Fruit fly (Drosophila melanogaster) Kc167 (cell line): ENCODE data around the gene smash.

Experiments used
- Myc ChIP-seq: fragments of >200 bp; optimal IDR thresholded peaks from 2 replicates; lab custom pipeline; 2017; ENCODE audit warnings: missing external identifiers
- Sin3A ChIP-seq: fragments of >200 bp; optimal IDR thresholded peaks from 2 replicates; lab custom pipeline; 2018; ENCODE audit warnings: missing external identifiers
- h ChIP-seq: fragments of >200 bp; optimal IDR thresholded peaks from 3 replicates; lab custom pipeline; 2018; ENCODE audit warnings: missing external identifiers
- insv ChIP-seq: fragments of >200 bp; optimal IDR thresholded peaks from 3 replicates; lab custom pipeline; 2018; ENCODE audit warnings: missing external identifiers
- psq ChIP-seq: fragments of >200 bp; optimal IDR thresholded peaks from 2 replicates; lab custom pipeline; 2017; ENCODE audit warnings: missing external identifiers
- ttk ChIP-seq: sonication (Bioruptor generic); optimal IDR thresholded peaks from 2 replicates; lab custom pipeline; 2017; ENCODE audit warnings: missing external identifiers

smash gene

DNA sequence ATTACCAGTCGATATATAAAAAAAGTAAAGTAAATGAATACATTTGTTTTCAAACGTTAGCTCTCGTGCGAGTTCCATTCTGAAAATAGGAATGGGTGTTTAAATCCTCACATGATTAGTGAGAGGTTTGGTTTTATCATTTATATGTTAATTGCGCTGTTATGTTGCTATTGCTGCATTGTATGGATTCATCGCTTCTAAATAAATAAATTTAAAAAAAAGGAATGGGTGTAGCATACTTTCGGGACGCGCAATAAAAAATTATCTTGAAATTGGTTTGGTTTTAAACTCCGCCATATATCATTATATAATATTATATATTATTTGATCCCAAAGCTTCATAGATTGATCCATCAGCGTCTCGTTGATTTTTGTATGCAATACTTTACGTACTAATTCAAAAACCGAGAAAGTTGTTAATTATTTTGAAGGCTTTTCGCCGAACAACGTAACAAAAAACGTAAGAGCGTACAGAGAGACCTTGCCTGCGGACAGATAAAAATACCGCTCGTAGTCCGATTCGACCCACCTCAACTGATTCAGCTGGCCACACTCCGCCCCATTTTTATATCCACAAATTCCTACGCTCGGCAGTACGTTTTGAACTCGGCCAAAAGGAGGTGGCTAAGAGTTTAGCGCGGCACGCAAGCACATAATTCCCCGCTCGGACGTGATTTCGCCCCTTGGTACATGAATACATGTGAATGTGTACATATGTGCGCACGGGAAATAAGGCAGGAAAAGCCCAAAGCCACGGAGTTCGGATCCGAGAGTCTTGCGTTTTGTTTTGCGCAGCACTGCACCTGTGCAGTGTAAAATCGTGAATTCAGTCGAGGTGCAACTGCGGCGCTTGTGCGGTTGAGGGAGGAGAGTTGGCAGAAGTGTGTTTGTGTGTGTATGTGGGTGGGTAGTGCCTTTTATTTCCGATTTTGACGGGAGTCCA, at the start of gene smash:
Gene smash (plus strand): TSS at position 589 of the 943 bp plus-strand sequence.
- TF ChIP-seq Myc (lab: Kevin White, UChicago) (no peak), ttk (no peak), psq (lab: Kevin White, UChicago) (no peak), h (lab: Kevin White, UChicago) (no peak), Sin3A (lab: Kevin White, UChicago) (no peak), insv (lab: Kevin White, UChicago) (no peak)

DNA sequence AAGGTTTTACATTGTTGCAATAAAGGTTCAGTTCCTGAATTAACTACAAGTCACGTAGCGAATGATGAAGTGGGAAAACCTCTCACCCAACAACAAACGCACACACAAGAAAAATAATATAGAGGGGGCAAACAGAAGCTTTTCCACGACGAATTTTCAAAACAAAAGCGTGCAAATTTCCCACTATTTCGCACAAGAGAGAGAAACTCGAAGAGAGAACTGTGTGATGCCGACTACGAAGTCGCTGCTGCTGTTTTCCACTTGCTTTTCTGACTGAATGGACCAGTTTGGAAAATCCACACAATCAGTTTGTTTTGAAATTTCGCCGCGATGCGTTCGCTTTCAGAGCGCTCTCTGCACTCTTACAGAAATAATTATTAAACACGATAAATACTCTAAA, 46.8 kb upstream of the smash start, which contains the start of gene 5-HT2A:
Gene 5-HT2A (plus strand): TSS at position 301 of the 400 bp plus-strand sequence.
- TF ChIP-seq Myc (lab: Kevin White, UChicago) (no peak), insv (lab: Kevin White, UChicago) (no peak), Sin3A (lab: Kevin White, UChicago) (no peak), ttk (no peak), h (lab: Kevin White, UChicago) (no peak), psq (lab: Kevin White, UChicago) (no peak)

DNA sequence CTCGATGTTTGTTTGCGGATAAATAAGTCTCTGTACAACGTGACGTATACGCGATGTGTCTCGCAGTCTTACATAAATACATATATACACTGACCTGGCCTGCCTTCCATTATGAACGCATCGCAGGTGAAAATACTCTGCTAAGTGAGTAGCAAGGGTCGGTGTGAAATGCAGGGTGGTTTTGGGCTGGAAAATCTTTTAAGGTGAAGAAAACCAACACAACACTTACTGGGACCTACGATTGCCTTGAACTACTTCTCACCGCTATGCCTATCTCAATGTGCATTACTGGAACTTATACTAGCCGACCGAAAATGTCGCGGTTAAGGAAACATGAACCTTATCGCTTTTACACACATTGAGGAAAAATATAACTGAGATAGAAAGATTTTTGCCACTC, 43.2 kb upstream of the smash start:
- TF ChIP-seq ttk: no peak
- TF ChIP-seq psq (lab: Kevin White, UChicago): no peak
- no peak for TF ChIP-seq h (lab: Kevin White, UChicago)
- no peak for TF ChIP-seq Myc (lab: Kevin White, UChicago)
- TF ChIP-seq insv (lab: Kevin White, UChicago): no peak
- no peak for TF ChIP-seq Sin3A (lab: Kevin White, UChicago)

DNA sequence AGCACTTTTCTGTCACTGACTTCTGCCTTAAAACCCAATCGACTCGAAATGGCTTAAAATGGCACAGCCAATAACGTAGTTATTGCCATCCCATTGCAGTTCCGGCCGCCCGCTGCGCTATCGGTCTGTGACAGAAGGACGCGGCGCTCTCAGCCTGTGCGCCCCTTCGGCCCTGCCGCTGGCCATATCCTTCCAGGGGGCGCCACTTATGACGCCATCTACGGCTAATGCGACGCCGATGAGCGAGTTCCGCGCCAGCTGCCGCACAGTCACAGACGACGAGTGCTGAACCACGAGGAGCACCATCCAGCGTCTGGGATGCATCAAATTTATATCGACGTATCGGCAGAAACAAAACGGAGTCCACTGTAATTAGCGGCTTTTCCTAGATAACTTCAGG, 26.7 kb upstream of the smash start:
- TF ChIP-seq ttk: no peak
- TF ChIP-seq h (lab: Kevin White, UChicago): no peak
- TF ChIP-seq Sin3A (lab: Kevin White, UChicago): no peak
- no peak for TF ChIP-seq psq (lab: Kevin White, UChicago)
- no peak for TF ChIP-seq insv (lab: Kevin White, UChicago)
- TF ChIP-seq Myc (lab: Kevin White, UChicago): no peak

DNA sequence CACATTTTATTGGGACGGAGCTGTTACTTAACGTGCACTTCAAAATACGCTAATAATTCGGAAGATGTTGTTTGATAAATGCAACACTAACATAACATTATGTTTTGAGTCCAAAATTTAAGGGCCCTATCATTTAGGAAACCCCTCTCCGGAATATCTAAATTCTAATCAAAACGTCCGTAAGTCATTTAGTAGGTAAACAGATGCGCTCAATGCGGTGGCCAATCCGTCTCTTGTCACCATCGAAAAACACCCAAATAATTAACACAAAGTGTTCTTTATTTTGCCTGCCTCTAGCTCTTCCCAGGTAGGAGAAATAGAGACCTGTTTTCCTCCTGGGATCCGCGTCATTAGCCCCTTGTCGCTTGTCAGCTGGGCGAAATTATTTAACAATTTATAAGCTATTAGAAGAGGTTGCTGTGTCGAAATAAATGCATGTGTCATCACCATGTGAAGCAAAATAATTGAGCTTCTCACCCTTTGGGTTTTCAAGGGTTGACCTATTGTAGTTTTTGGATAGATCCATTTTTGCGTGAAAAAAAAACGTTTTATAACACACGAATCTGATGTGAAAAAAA, 25.0 kb upstream of the smash start:
- TF ChIP-seq insv (lab: Kevin White, UChicago): no peak
- TF ChIP-seq Myc (lab: Kevin White, UChicago): no peak
- TF ChIP-seq ttk: no peak
- TF ChIP-seq h (lab: Kevin White, UChicago): no peak
- no peak for TF ChIP-seq psq (lab: Kevin White, UChicago)
- TF ChIP-seq Sin3A (lab: Kevin White, UChicago): no peak

DNA sequence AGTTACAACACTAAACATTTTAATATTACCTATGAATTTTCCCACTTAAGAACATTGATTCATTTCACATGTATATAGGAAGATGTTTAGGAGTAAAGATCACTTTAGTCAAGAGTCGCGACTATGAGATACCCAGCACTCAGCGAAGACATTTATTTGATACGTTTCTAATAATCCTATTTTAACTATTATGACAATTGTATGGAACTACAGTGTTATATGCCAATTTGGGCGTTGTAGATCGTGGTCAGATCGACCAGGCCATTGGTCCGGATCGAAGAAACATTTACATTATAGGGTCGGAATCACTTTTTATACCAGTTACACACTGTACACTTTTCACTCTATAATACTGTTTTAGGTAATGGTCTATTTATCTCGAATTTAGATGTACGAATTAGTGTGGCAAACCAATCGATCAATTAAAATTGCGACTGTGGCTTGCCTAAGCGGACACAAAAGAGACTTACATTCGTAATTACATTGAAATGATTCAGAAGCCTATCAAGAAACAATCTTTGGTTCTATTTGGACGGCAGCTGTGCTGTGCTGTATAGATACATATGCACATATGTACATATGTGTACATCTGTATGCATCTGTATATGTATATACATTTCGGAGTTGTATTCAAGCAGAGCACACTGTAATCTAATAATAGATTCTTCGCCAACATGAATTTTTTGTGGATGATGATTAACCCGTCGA, 18.7 kb upstream of the smash start:
- TF ChIP-seq psq (lab: Kevin White, UChicago): no peak
- TF ChIP-seq h (lab: Kevin White, UChicago): no peak
- TF ChIP-seq ttk: no peak
- no peak for TF ChIP-seq insv (lab: Kevin White, UChicago)
- no peak for TF ChIP-seq Sin3A (lab: Kevin White, UChicago)
- no peak for TF ChIP-seq Myc (lab: Kevin White, UChicago)

DNA sequence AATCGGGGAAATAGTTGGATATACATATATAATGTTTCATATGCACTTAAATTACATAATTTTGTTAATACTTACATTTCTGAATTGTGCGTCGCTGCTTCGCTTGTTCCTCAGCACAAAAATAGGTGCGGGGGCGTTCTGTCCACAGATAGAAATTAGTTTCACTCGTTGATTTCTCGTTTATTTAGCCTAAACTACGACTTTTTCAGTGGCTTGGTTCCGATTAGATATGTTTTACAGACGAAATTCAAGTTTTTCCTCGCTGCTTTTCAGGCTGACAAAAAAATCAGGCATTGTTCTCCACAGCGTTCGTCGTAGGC, 18.2 kb upstream of the smash start:
- TF ChIP-seq ttk: no peak
- no peak for TF ChIP-seq Sin3A (lab: Kevin White, UChicago)
- TF ChIP-seq psq (lab: Kevin White, UChicago): no peak

DNA sequence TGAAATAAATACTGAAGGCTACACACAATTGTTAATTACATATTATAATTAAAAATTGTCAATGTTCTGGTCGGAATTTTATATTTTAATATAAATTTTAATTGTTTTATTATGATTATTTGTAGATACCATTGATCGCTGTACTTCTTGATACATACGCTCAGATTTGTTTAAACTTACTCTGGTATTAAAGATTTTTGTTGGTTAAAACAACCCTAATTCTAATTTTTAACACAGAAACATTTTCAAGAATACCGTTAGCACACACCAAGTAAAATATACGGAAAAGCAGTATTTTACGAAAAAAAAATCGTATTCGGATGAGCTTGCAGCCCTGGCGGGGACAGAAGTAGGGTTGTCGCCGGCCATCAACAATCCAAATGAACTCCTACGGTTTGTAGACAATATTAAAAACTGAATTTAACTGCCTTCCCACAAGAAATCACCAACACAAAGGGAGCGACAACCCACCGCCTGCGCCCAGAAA, 17.7 kb upstream of the smash start, which contains the start of the genes CG9775, MED31 and slx1:
Gene CG9775 (minus strand): TSS at position 223 of the 487 bp plus-strand sequence.
Gene MED31 (plus strand): TSS at position 348 of the 487 bp plus-strand sequence.
Gene slx1 (plus strand): TSS at position 348 of the 487 bp plus-strand sequence.
- no peak for TF ChIP-seq Myc (lab: Kevin White, UChicago)

DNA sequence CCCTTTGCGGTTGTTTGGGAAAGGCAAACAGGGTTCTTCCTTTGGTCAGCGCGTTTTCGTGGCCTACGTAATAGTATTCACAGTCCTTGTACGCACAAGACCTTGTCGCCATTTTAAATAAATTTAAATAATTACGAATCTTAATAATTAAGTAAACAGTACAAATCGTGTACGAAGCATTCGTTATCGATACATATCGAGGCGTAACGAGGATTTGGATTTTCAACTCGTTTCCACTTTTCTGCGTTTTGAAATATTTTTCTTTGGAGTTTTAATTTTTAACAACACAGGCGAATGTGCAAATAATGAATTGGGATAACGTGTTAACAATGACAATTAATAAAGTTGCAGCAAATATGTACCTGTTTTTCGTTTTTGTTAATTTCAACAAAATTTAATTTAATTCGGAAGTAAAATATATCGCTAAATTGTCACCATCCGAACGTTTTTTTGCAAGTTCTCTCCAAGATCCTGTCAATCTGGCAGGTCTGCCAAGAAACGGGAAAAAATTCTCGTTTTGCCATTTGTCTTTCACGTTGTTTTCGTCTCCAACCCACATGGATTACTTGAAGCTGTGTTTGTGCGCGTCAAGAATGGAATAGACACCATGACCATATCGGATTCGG, 13.8 kb upstream of the smash start, which contains the start of the genes Dlip2 and rpk:
Gene Dlip2 (minus strand): TSS at position 199 of the 626 bp plus-strand sequence.
Gene rpk (plus strand): TSS at position 525 of the 626 bp plus-strand sequence.
- no peak for TF ChIP-seq Myc (lab: Kevin White, UChicago)
- TF ChIP-seq insv (lab: Kevin White, UChicago): no peak
- TF ChIP-seq Sin3A (lab: Kevin White, UChicago): no peak
- TF ChIP-seq ttk: no peak
- no peak for TF ChIP-seq psq (lab: Kevin White, UChicago)
- no peak for TF ChIP-seq h (lab: Kevin White, UChicago)

DNA sequence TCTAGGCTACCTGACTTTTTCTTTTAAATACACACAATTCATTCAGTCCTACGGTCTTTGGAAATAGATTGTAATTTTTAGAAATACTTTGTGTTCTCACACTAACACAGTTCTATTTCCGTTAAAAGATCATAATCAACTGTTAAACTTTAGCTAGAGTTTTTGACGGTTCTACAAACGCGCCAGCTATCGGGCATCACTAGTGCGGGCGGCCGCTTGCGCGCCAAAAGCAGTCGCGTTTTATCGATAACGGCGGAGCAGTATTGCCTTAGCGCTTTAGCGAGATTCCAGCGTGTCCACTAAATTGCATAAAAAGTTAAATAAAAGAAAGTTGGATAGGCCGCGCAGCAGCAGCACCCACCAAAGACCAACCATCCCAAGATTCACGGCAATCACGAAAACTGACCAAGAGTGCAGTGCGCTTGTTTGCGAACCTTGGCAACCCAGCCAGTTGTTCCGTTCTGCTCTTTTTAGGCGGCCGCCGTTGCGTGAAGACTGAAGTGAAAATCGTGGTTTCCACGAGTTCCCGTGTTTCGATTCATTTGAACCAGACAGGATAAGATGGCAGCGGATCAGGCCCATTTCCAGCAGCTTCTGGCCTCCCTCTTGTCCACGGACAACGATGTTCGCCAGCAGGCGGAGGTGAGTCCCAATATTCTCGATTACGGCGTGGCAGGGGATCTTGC, 10.1 kb upstream of the smash start, which contains the start of gene Karybeta3:
Gene Karybeta3 (plus strand): TSS at position 51 of the 686 bp plus-strand sequence.
- no peak for TF ChIP-seq Myc (lab: Kevin White, UChicago)
